Worm (Caenorhabditis elegans) whole organism, young adult: ENCODE results near the gene H10D18.5.

Source experiments
- B0035.1 ChIP-seq: sonication (generic microtip); optimal IDR thresholded peaks from 2 replicates; lab custom pipeline; 2016; ENCODE audit warnings: missing genetic modification characterization, mild to moderate bottlenecking, missing compliant biosample characterization, missing genotype, missing genetic modification reagents
- C06A6.2 ChIP-seq: fragments of 200-800 bp; sonication (Bioruptor generic); conservative IDR thresholded peaks from 2 replicates; pipeline ENCODE4 v1.3.6; 2022; ENCODE audit warnings: missing genetic modification characterization, missing compliant biosample characterization
- D2030.7 ChIP-seq: fragments of 200-800 bp; sonication (Bioruptor generic); IDR thresholded peaks from 2 replicates; pipeline ENCODE4 v1.3.6; 2022; ENCODE audit warnings: missing genetic modification reagents, missing genetic modification characterization, missing compliant biosample characterization
- F10E7.11 ChIP-seq: sonication (generic microtip); optimal IDR thresholded peaks from 2 replicates; lab custom pipeline; 2017; ENCODE audit warnings: mild to moderate bottlenecking, missing genetic modification characterization, moderate library complexity, missing compliant biosample characterization
- F57A8.1 ChIP-seq: fragments of 200-800 bp; sonication (Bioruptor generic); optimal IDR thresholded peaks from 2 replicates; lab custom pipeline; 2018; ENCODE audit warnings: mild to moderate bottlenecking, missing genetic modification characterization, moderate library complexity, missing compliant biosample characterization
- K12H6.12 ChIP-seq: fragments of 200-800 bp; sonication (Bioruptor generic); optimal IDR thresholded peaks from 2 replicates; lab custom pipeline; 2018; ENCODE audit warnings: mild to moderate bottlenecking, missing genetic modification characterization, missing compliant biosample characterization
- T26A5.8 ChIP-seq: sonication (generic microtip); optimal IDR thresholded peaks from 2 replicates; lab custom pipeline; 2016; ENCODE audit warnings: missing genetic modification characterization, missing compliant biosample characterization
- Y56A3A.18 ChIP-seq: fragments of 200-800 bp; sonication (Bioruptor generic); IDR thresholded peaks from 2 replicates; pipeline ENCODE4 v1.3.6; 2022; ENCODE audit warnings: missing genetic modification reagents, missing genetic modification characterization, missing compliant biosample characterization
- ZK185.1 ChIP-seq: sonication (generic microtip); optimal IDR thresholded peaks from 2 replicates; lab custom pipeline; 2016; ENCODE audit warnings: mild to moderate bottlenecking, missing genetic modification characterization, missing compliant biosample characterization; ENCODE audit not compliant: poor library complexity, severe bottlenecking
- akir-1 ChIP-seq: fragments of 200-800 bp; sonication (Bioruptor generic); optimal IDR thresholded peaks from 2 replicates; lab custom pipeline; 2018; ENCODE audit warnings: mild to moderate bottlenecking, missing genetic modification characterization, moderate library complexity, missing compliant biosample characterization
- ama-1 ChIP-seq, 3 experiments: fragments of 150-350 bp in 1 of 3; sonication (generic microtip) in 2 of 3; optimal IDR thresholded peaks; 2 replicates each; lab custom pipeline; 2014 to 2018; ENCODE audit warnings: missing biosample characterization in 2 of 3, missing genetic modification characterization in 2 of 3, missing genetic modification reagents in 2 of 3
- attf-5 ChIP-seq: fragments of 200-800 bp; sonication (Bioruptor generic); optimal IDR thresholded peaks from 2 replicates; lab custom pipeline; 2018; ENCODE audit warnings: mild to moderate bottlenecking, missing genetic modification characterization, missing compliant biosample characterization
- ceh-58 ChIP-seq: fragments of 200-800 bp; sonication (Bioruptor generic); IDR thresholded peaks from 2 replicates; pipeline ENCODE4 v1.3.6; 2022; ENCODE audit warnings: missing genetic modification characterization, missing compliant biosample characterization
- ceh-91 ChIP-seq: fragments of 200-800 bp; sonication (Bioruptor generic); IDR thresholded peaks from 2 replicates; pipeline ENCODE4 v1.3.6; 2022; ENCODE audit warnings: missing genetic modification reagents, missing genetic modification characterization, missing compliant biosample characterization
- die-1 ChIP-seq: sonication (generic microtip); optimal IDR thresholded peaks from 2 replicates; lab custom pipeline; 2016; ENCODE audit warnings: missing genotype, mild to moderate bottlenecking, missing genetic modification characterization, missing compliant biosample characterization
- dox-1 ChIP-seq: fragments of 200-800 bp; sonication (Bioruptor generic); IDR thresholded peaks from 2 replicates; pipeline ENCODE4 v1.3.6; 2022; ENCODE audit warnings: missing genetic modification reagents, missing genetic modification characterization, missing compliant biosample characterization
- egl-18 ChIP-seq: fragments of 200-800 bp; sonication (Bioruptor generic); IDR thresholded peaks from 2 replicates; pipeline ENCODE4 v1.3.6; 2022; ENCODE audit warnings: missing genetic modification reagents, missing genetic modification characterization, missing compliant biosample characterization
- gei-17 ChIP-seq: fragments of 200-800 bp; sonication (Bioruptor generic); optimal IDR thresholded peaks from 2 replicates; lab custom pipeline; 2018; ENCODE audit warnings: mild to moderate bottlenecking, missing genetic modification characterization, missing compliant biosample characterization
- hlh-26 ChIP-seq: fragments of 200-800 bp; sonication (Bioruptor generic); conservative IDR thresholded peaks from 2 replicates; pipeline ENCODE4 v1.3.6; 2022; ENCODE audit warnings: missing genetic modification reagents, missing genetic modification characterization, missing compliant biosample characterization
- hsf-1 ChIP-seq: fragments of 200-800 bp; sonication (Bioruptor generic); IDR thresholded peaks from 2 replicates; pipeline ENCODE4 v1.3.6; 2022; ENCODE audit warnings: missing genetic modification reagents, missing genetic modification characterization, missing compliant biosample characterization
- lin-26 ChIP-seq: fragments of 200-800 bp; sonication (Bioruptor generic); IDR thresholded peaks from 2 replicates; pipeline ENCODE4 v1.3.6; 2022; ENCODE audit warnings: missing genetic modification reagents, missing genetic modification characterization, missing compliant biosample characterization
- lin-35 ChIP-seq, 3 experiments: fragments of 150-350 bp in 2 of 3; sonication (generic microtip) in 1 of 3; optimal IDR thresholded peaks; 2 replicates each; lab custom pipeline; 2014 to 2018; ENCODE audit warnings: missing biosample characterization in 3 of 3, missing genetic modification characterization in 3 of 3, missing genetic modification reagents in 3 of 3
- lin-40 ChIP-seq: sonication (generic microtip); optimal IDR thresholded peaks from 2 replicates; lab custom pipeline; 2016; ENCODE audit warnings: missing genetic modification characterization, mild to moderate bottlenecking, missing compliant biosample characterization, missing genotype, missing genetic modification reagents
- lin-54 ChIP-seq: fragments of 200-800 bp; sonication (Bioruptor generic); optimal IDR thresholded peaks from 2 replicates; lab custom pipeline; 2018; ENCODE audit warnings: mild to moderate bottlenecking, missing genetic modification characterization, missing compliant biosample characterization
- lir-1 ChIP-seq: fragments of 200-800 bp; sonication (Bioruptor generic); conservative IDR thresholded peaks from 2 replicates; pipeline ENCODE4 v1.3.6; 2022; ENCODE audit warnings: missing genetic modification reagents, missing genetic modification characterization, missing compliant biosample characterization
- lsl-1 ChIP-seq: fragments of 200-800 bp; sonication (Bioruptor generic); optimal IDR thresholded peaks from 2 replicates; lab custom pipeline; 2018; ENCODE audit warnings: mild to moderate bottlenecking, missing genetic modification characterization, moderate library complexity, missing compliant biosample characterization
- madf-8 ChIP-seq: fragments of 200-800 bp; sonication (Bioruptor generic); conservative IDR thresholded peaks from 2 replicates; pipeline ENCODE4 v1.3.6; 2022; ENCODE audit warnings: missing genetic modification reagents, missing genetic modification characterization, missing compliant biosample characterization
- mes-4 ChIP-seq: sonication (generic microtip); optimal IDR thresholded peaks from 2 replicates; lab custom pipeline; 2016; ENCODE audit warnings: missing genotype, missing genetic modification characterization, missing compliant biosample characterization
- nfya-1 ChIP-seq: sonication (generic microtip); optimal IDR thresholded peaks from 2 replicates; lab custom pipeline; 2017; ENCODE audit warnings: antibody characterized with exemption, missing compliant biosample characterization, missing genetic modification characterization, borderline replicate concordance; ENCODE audit not compliant: insufficient read depth
- nfyb-1 ChIP-seq: fragments of 200-800 bp; sonication (Bioruptor generic); IDR thresholded peaks from 2 replicates; pipeline ENCODE4 v1.3.6; 2022; ENCODE audit warnings: missing genetic modification reagents, missing genetic modification characterization, missing compliant biosample characterization
- nhr-80 ChIP-seq: sonication (generic microtip); optimal IDR thresholded peaks from 2 replicates; lab custom pipeline; 2016; ENCODE audit warnings: missing genetic modification characterization, missing compliant biosample characterization
- sdz-38 ChIP-seq: sonication (generic microtip); optimal IDR thresholded peaks from 2 replicates; lab custom pipeline; 2016; ENCODE audit warnings: missing genotype, missing genetic modification characterization, missing compliant biosample characterization
- sea-2 ChIP-seq: fragments of 200-800 bp; sonication (Bioruptor generic); IDR thresholded peaks from 2 replicates; pipeline ENCODE4 v1.3.6; 2022; ENCODE audit warnings: missing genetic modification characterization, missing compliant biosample characterization
- snpc-1.1 ChIP-seq: sonication (generic microtip); optimal IDR thresholded peaks from 2 replicates; lab custom pipeline; 2017; ENCODE audit warnings: missing genetic modification characterization, mild to moderate bottlenecking, missing compliant biosample characterization, antibody characterized with exemption, moderate library complexity, missing genotype, missing genetic modification reagents; ENCODE audit not compliant: insufficient read depth
- snpc-4 ChIP-seq, 5 experiments: fragments of 150-350 bp in 1 of 5; sonication (generic microtip) in 4 of 5; optimal IDR thresholded peaks; 2 replicates each; lab custom pipeline; 2014 to 2018; ENCODE audit warnings: missing genetic modification characterization in 5 of 5, missing biosample characterization in 3 of 5, antibody characterized with exemption in 2 of 5, mild to moderate bottlenecking in 2 of 5, missing compliant biosample characterization in 2 of 5, missing genotype in 2 of 5, moderate library complexity in 2 of 5, missing genetic modification reagents in 1 of 5
- tlf-1 ChIP-seq: fragments of 200-800 bp; sonication (Bioruptor generic); optimal IDR thresholded peaks from 2 replicates; lab custom pipeline; 2018; ENCODE audit warnings: mild to moderate bottlenecking, missing genetic modification characterization, missing compliant biosample characterization
- unc-130 ChIP-seq: sonication (generic microtip); optimal IDR thresholded peaks from 2 replicates; lab custom pipeline; 2016; ENCODE audit warnings: missing genetic modification reagents, missing genetic modification characterization, missing compliant biosample characterization
- ztf-22 ChIP-seq: fragments of 200-800 bp; sonication (Bioruptor generic); optimal IDR thresholded peaks from 2 replicates; lab custom pipeline; 2018; ENCODE audit warnings: mild to moderate bottlenecking, missing genetic modification characterization, moderate library complexity, missing compliant biosample characterization
- ztf-26 ChIP-seq: sonication (generic microtip); optimal IDR thresholded peaks from 2 replicates; lab custom pipeline; 2017; ENCODE audit warnings: missing genetic modification characterization, missing compliant biosample characterization

The H10D18.5 gene

DNA sequence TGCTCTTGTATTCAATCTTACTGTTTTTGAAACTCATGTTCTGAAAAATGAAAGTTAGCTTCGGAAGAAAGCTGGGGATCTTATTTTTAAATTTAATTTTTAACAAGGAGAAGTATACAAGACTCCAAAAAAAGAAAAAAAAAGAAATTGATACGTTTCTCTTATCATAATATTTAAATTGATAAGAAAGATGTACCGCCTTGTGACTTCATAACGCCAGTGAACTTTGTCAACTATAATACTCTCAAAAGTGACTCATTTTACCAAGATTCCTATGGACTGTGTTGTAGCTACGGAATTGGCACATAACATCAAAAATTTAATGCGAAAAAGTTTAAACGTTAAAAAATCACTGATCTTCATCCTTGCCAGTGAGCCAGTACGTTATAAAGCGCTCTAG, 20.2 kb upstream of the H10D18.5 start:
- TF ChIP-seq nhr-80 (tag; lab: Kevin White, UChicago) (peak; percentile 64), attf-5 (no peak)

DNA sequence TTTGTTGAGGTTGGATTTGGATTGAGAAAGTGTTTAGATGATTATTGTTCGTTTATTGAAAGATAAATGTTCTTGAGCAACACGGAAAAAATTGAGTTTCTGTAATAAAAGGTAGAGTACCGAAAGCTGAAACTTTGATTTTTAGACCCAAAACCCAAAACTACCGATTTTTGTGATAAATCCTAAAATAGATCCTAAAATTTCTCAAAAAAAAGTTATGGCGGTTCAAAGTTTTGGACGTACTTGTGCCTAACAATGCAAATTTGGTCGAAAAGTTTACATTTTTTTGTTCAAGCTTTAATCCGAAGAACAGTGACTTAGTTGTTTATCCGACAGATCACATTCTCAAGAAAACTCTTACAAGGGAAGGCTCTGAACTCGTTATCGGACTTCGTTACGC, 15.8 kb upstream of the H10D18.5 start, which contains the start of gene nhr-185:
Gene nhr-185 (minus strand): TSS at position 101 of the 400 bp plus-strand sequence.
- TF ChIP-seq lin-54 (GFP tag; lab: Kevin White, UChicago) (no peak), tlf-1 (GFP tag; lab: Kevin White, UChicago) (no peak), snpc-1.1 (no peak), F57A8.1 (GFP tag; lab: Kevin White, UChicago) (no peak), T26A5.8 (tag; lab: Kevin White, UChicago) (no peak), snpc-4 (GFP tag; optimal IDR thresholded peaks at IDR 0.05; lab: Kevin White, UChicago) (no peak), snpc-4 (tag; optimal IDR thresholded peaks at IDR 0.05; lab: Kevin White, UChicago) (no peak), die-1 (tag; lab: Kevin White, UChicago) (no peak), nfyb-1 (GFP tag; lab: Robert Waterston, UW) (no peak), lin-35 (GFP tag; optimal IDR thresholded peaks at IDR 0.05; lab: Kevin White, UChicago) (no peak), unc-130 (GFP tag; lab: Kevin White, UChicago) (no peak), Y56A3A.18 (GFP tag; lab: Robert Waterston, UW) (no peak), gei-17 (GFP tag; lab: Kevin White, UChicago) (no peak)
- TF ChIP-seq, all 124 proteins: peak for 0

DNA sequence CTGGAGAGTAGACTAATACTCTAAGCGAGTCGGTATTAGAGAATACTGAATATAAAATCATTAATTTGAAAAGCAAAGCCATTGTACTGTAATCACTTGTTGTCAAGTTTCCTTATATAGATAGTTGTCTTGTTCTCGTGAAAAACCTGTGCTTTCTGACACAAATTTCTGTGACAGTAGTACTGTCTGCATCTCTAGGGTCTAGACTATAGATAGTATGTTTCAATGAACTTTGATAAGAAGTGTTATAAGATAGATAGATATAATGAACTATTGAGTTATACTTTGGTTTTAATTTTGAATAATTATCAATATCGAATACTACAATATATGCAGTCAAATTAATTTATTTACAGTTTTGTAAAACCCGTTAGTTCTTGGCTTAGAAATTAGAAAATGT, 12.4 kb upstream of the H10D18.5 start, which contains the start of gene ugt-32:
Gene ugt-32 (minus strand): TSS at position 82 of the 400 bp plus-strand sequence.
- TF ChIP-seq K12H6.12 (tag; lab: Kevin White, UChicago) (no peak), nhr-80 (tag; lab: Kevin White, UChicago) (peak; percentile 22)
- TF ChIP-seq, all 124 proteins: peak for 1

DNA sequence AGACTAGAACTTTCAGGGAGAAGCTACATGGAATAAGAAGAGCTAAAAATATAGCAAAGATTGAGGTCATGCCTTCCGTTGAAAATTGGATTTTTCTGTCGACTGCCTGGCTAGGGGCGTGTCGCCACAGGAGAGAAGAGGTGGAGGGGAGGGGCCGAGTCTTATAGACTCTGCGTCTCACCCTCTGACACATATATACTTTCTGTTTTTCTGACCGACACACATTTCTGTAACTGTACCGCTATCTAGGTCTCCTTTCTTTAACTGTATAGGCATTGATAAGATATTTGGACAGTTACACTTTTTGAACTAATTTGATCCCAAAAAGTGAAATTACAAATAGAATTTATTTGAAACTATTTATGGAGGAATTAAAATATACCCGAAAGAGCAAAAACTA, 9.9 kb upstream of the H10D18.5 start:
- TF ChIP-seq dox-1 (GFP tag; lab: Robert Waterston, UW) (0 out of 2 replicates have a peak, but pooled peaks have one; percentile 1), nhr-80 (tag; lab: Kevin White, UChicago) (peak; percentile 40), lin-40 (tag; lab: Kevin White, UChicago) (no peak), C06A6.2 (GFP tag; lab: Robert Waterston, UW) (no peak)

DNA sequence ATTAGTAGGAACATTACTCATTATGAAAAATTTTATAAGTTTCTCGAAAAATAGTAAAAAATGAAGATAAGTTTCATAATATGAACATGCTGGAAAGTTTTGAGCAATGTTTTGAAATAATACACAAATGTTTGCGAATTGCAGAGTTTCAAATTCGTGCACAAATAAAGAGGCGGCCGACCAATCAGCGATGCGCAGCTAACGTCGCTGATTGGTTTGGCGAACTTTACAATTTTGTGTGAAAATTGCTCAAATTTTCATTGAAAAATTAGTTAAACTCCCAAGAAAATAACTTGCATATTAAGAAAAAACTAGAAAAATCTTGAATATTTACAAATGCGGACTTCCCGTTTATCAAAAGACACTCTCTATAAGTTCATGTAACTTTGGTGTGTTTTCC, 1.1 kb upstream of the H10D18.5 start:
- no peak for TF ChIP-seq lin-26
- TF ChIP-seq hlh-26: no peak
- TF ChIP-seq sea-2 (GFP tag; lab: Robert Waterston, UW): no peak
- TF ChIP-seq madf-8 (GFP tag; lab: Robert Waterston, UW): no peak
- no peak for TF ChIP-seq die-1 (tag; lab: Kevin White, UChicago)
- TF ChIP-seq akir-1: no peak
- TF ChIP-seq ceh-58: no peak
- TF ChIP-seq D2030.7 (GFP tag; lab: Robert Waterston, UW): no peak

DNA sequence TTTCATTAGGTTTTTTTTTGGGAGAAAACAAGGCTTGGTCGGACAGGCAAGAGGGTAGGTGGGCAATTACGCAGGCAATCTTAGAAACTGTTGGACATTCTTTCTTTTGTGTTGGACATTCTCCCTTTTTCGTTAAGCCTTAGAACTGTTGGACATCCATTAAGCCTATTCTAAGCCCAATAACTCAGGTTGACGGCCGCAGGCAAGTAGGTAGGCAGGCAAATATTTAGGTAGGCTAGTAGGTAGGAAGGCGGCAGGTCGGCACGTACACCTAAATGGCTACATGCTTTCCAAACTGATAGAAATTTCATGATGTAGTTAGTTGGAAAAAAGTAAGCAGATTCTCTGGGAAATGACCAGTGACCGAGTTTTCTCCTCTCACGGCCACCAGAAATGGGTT, 587 bp upstream of the H10D18.5 start:
- TF ChIP-seq sdz-38 (tag; lab: Kevin White, UChicago) (no peak), lir-1 (GFP tag; lab: Robert Waterston, UW) (no peak), attf-5 (no peak), mes-4 (tag; lab: Kevin White, UChicago) (no peak), ceh-91 (GFP tag; lab: Robert Waterston, UW) (no peak), tlf-1 (GFP tag; lab: Kevin White, UChicago) (no peak), nfya-1 (no peak), egl-18 (GFP tag; lab: Robert Waterston, UW) (no peak), hsf-1 (GFP tag; lab: Robert Waterston, UW) (no peak), lin-54 (GFP tag; lab: Kevin White, UChicago) (no peak), F10E7.11 (tag; lab: Kevin White, UChicago) (no peak), ztf-22 (no peak), lsl-1 (GFP tag; lab: Kevin White, UChicago) (no peak), ZK185.1 (tag; lab: Kevin White, UChicago) (no peak), ama-1 (optimal IDR thresholded peaks at IDR 0.05; lab: Kevin White, UChicago) (no peak), ama-1 (GFP tag; optimal IDR thresholded peaks at IDR 0.05; lab: Kevin White, UChicago) (no peak), B0035.1 (tag; lab: Kevin White, UChicago) (no peak), ztf-26 (tag; lab: Kevin White, UChicago) (no peak)
